Worm (Caenorhabditis elegans) whole organism, L2 larva: ENCODE results near the gene rbm-42.

Experiments
- C34F6.9 ChIP-seq: fragments of 150-350 bp; optimal IDR thresholded peaks from 2 replicates; lab custom pipeline; 2014; ENCODE audit warnings: missing biosample characterization, missing genetic modification characterization
- F13H6.1 ChIP-seq: sonication (generic microtip); optimal IDR thresholded peaks from 2 replicates; lab custom pipeline; 2016; ENCODE audit warnings: missing genetic modification characterization, missing compliant biosample characterization
- R02D3.7 ChIP-seq: fragments of 150-350 bp; optimal IDR thresholded peaks from 2 replicates; lab custom pipeline; 2014; ENCODE audit warnings: missing biosample characterization, missing genetic modification characterization
- Y55F3AM.14 ChIP-seq: fragments of 200-800 bp; sonication (Bioruptor generic); optimal IDR thresholded peaks from 2 replicates; lab custom pipeline; 2018; ENCODE audit warnings: mild to moderate bottlenecking, missing genetic modification characterization, missing compliant biosample characterization
- ZK546.5 ChIP-seq: sonication (generic microtip); optimal IDR thresholded peaks from 2 replicates; lab custom pipeline; 2017; ENCODE audit warnings: missing biosample characterization, missing genetic modification characterization
- ama-1 ChIP-seq: fragments of 150-350 bp; optimal IDR thresholded peaks from 2 replicates; lab custom pipeline; 2018; ENCODE audit warnings: inconsistent platforms
- blmp-1 ChIP-seq: sonication (generic microtip); optimal IDR thresholded peaks from 2 replicates; lab custom pipeline; 2017; ENCODE audit warnings: missing genetic modification characterization, mild to moderate bottlenecking, missing compliant biosample characterization, antibody characterized with exemption, moderate library complexity; ENCODE audit not compliant: insufficient read depth
- ceh-82 ChIP-seq: fragments of 150-350 bp; optimal IDR thresholded peaks from 2 replicates; lab custom pipeline; 2014; ENCODE audit warnings: missing biosample characterization, missing genetic modification characterization
- crh-2 ChIP-seq: sonication (generic microtip); optimal IDR thresholded peaks from 2 replicates; lab custom pipeline; 2017; ENCODE audit warnings: missing biosample characterization, missing genetic modification characterization
- dmd-4 ChIP-seq: sonication (generic microtip); optimal IDR thresholded peaks from 2 replicates; lab custom pipeline; 2017; ENCODE audit warnings: missing biosample characterization, missing genetic modification characterization
- egl-27 ChIP-seq: sonication (generic microtip); optimal IDR thresholded peaks from 3 replicates; lab custom pipeline; 2017; ENCODE audit warnings: missing biosample characterization, missing genetic modification reagents, missing genetic modification characterization
- elt-1 ChIP-seq: fragments of 150-350 bp; optimal IDR thresholded peaks from 2 replicates; lab custom pipeline; 2014; ENCODE audit warnings: missing biosample characterization, missing genetic modification characterization
- elt-3 ChIP-seq: sonication (generic microtip); optimal IDR thresholded peaks from 2 replicates; lab custom pipeline; 2017; ENCODE audit warnings: missing biosample characterization, missing genetic modification characterization
- fos-1 ChIP-seq: fragments of 150-350 bp; optimal IDR thresholded peaks from 2 replicates; lab custom pipeline; 2014; ENCODE audit warnings: missing biosample characterization, missing genetic modification characterization
- gmeb-1 ChIP-seq: fragments of 150-350 bp; optimal IDR thresholded peaks from 2 replicates; lab custom pipeline; 2014; ENCODE audit warnings: missing biosample characterization, missing genetic modification characterization
- lin-11 ChIP-seq: fragments of 150-350 bp; sonication (generic microtip); optimal IDR thresholded peaks from 2 replicates; lab custom pipeline; 2014; ENCODE audit warnings: missing biosample characterization, missing genetic modification characterization, inconsistent platforms, mixed read lengths
- lin-13 ChIP-seq: fragments of 150-350 bp; optimal IDR thresholded peaks from 2 replicates; lab custom pipeline; 2014; ENCODE audit warnings: missing biosample characterization, missing genetic modification reagents, missing genetic modification characterization
- lin-39 ChIP-seq: fragments of 150-350 bp; optimal IDR thresholded peaks from 2 replicates; lab custom pipeline; 2014; ENCODE audit warnings: missing biosample characterization, missing genetic modification reagents, missing genetic modification characterization
- lsy-2 ChIP-seq, 2 experiments: fragments of 150-350 bp in 1 of 2; sonication (generic microtip) in 1 of 2; optimal IDR thresholded peaks; 2 replicates each; lab custom pipeline; 2014 to 2017; ENCODE audit warnings: missing biosample characterization in 2 of 2, missing genetic modification characterization in 2 of 2
- mab-5 ChIP-seq: fragments of 150-350 bp; optimal IDR thresholded peaks from 2 replicates; lab custom pipeline; 2014; ENCODE audit warnings: missing biosample characterization, missing genetic modification characterization
- mdl-1 ChIP-seq, 2 experiments: fragments of 150-350 bp in 1 of 2; sonication (generic microtip) in 1 of 2; optimal IDR thresholded peaks; 2 replicates each; lab custom pipeline; 2017; ENCODE audit warnings: missing biosample characterization in 2 of 2, missing genetic modification characterization in 2 of 2
- nhr-10 ChIP-seq: sonication (generic microtip); optimal IDR thresholded peaks from 2 replicates; lab custom pipeline; 2017; ENCODE audit warnings: missing biosample characterization, missing genetic modification characterization
- nhr-12 ChIP-seq: fragments of 150-350 bp; optimal IDR thresholded peaks from 2 replicates; lab custom pipeline; 2014; ENCODE audit warnings: missing biosample characterization, missing genetic modification characterization
- nhr-129 ChIP-seq: fragments of 150-350 bp; optimal IDR thresholded peaks from 2 replicates; lab custom pipeline; 2014; ENCODE audit warnings: missing biosample characterization, missing genetic modification characterization
- nhr-21 ChIP-seq: fragments of 150-350 bp; optimal IDR thresholded peaks from 2 replicates; lab custom pipeline; 2014; ENCODE audit warnings: missing biosample characterization, missing genetic modification characterization
- nhr-237 ChIP-seq: fragments of 150-350 bp; optimal IDR thresholded peaks from 2 replicates; lab custom pipeline; 2014; ENCODE audit warnings: missing biosample characterization, missing genetic modification characterization
- nhr-25 ChIP-seq: fragments of 150-350 bp; sonication (generic microtip); optimal IDR thresholded peaks from 3 replicates; lab custom pipeline; 2014; ENCODE audit warnings: missing biosample characterization, missing genetic modification characterization
- nhr-6 ChIP-seq: fragments of 150-350 bp; optimal IDR thresholded peaks from 2 replicates; lab custom pipeline; 2014; ENCODE audit warnings: missing biosample characterization, missing genetic modification characterization
- nhr-77 ChIP-seq: fragments of 150-350 bp; optimal IDR thresholded peaks from 2 replicates; lab custom pipeline; 2014; ENCODE audit warnings: missing biosample characterization, missing genetic modification characterization
- peb-1 ChIP-seq: fragments of 150-350 bp; optimal IDR thresholded peaks from 2 replicates; lab custom pipeline; 2014; ENCODE audit warnings: missing biosample characterization, missing genetic modification characterization
- sem-4 ChIP-seq: fragments of 150-350 bp; optimal IDR thresholded peaks from 2 replicates; lab custom pipeline; 2014; ENCODE audit warnings: missing biosample characterization, missing genetic modification reagents, missing genetic modification characterization
- skn-1 ChIP-seq: sonication (generic microtip); optimal IDR thresholded peaks from 2 replicates; lab custom pipeline; 2017; ENCODE audit warnings: missing biosample characterization, missing genetic modification characterization
- sma-3 ChIP-seq: sonication (generic microtip); optimal IDR thresholded peaks from 2 replicates; lab custom pipeline; 2016; ENCODE audit warnings: missing genetic modification reagents, missing genetic modification characterization, missing compliant biosample characterization
- snpc-4 ChIP-seq: fragments of 150-350 bp; optimal IDR thresholded peaks from 2 replicates; lab custom pipeline; 2014; ENCODE audit warnings: missing biosample characterization, missing genetic modification characterization
- unc-39 ChIP-seq: fragments of 150-350 bp; optimal IDR thresholded peaks from 2 replicates; lab custom pipeline; 2014; ENCODE audit warnings: missing biosample characterization, missing genetic modification characterization
- unc-55 ChIP-seq: fragments of 150-350 bp; sonication (generic microtip); optimal IDR thresholded peaks from 3 replicates; lab custom pipeline; 2014; ENCODE audit warnings: missing biosample characterization, missing genetic modification reagents, missing genetic modification characterization
- unc-62 ChIP-seq: fragments of 150-350 bp; optimal IDR thresholded peaks from 2 replicates; lab custom pipeline; 2014; ENCODE audit warnings: missing biosample characterization, missing genetic modification reagents, missing genetic modification characterization
- zag-1 ChIP-seq: fragments of 150-350 bp; optimal IDR thresholded peaks from 2 replicates; lab custom pipeline; 2014; ENCODE audit warnings: missing biosample characterization, missing genetic modification characterization
- ztf-1 ChIP-seq: fragments of 200-800 bp; sonication (Bioruptor generic); conservative IDR thresholded peaks from 2 replicates; pipeline ENCODE4 v1.3.6; 2022; ENCODE audit warnings: missing genetic modification characterization, missing compliant biosample characterization
- ztf-11 ChIP-seq: sonication (generic microtip); optimal IDR thresholded peaks from 2 replicates; lab custom pipeline; 2017; ENCODE audit warnings: missing biosample characterization, missing genetic modification characterization
- ztf-4 ChIP-seq: fragments of 150-350 bp; optimal IDR thresholded peaks from 2 replicates; lab custom pipeline; 2014; ENCODE audit warnings: missing biosample characterization, missing genetic modification characterization

The rbm-42 gene

DNA sequence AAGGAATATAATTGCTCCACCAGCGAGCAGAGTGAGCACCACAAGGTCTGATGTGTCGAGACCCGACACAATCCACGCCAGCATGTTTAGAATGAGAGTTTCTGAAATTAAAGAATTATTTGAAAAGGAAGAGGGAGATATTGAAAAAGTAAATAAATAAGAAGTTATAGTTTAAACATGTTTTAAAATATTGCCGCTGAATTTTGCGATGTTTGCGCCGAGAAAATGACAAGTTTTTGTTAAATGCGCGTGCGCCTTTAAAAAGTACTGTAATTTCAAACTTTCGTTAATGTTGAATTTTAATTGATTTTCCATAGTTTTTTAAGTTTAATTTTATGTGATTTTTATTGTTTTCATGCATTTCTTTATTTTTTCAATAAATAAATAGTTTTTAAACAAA is 46.5 kb upstream of the rbm-42 start, which contains the start of gene emb-8:
Gene emb-8 (minus strand): TSS at position 101 of the 400 bp plus-strand sequence.
- TF ChIP-seq elt-3 (no peak), unc-55 (GFP tag; lab: Kevin White, UChicago) (no peak), F13H6.1 (tag; lab: Kevin White, UChicago) (no peak), crh-2 (no peak), ZK546.5 (no peak), unc-62 (no peak), unc-39 (tag; lab: Kevin White, UChicago) (no peak), lin-39 (no peak), nhr-237 (no peak), dmd-4 (tag; lab: Kevin White, UChicago) (no peak), egl-27 (no peak), blmp-1 (tag; lab: Kevin White, UChicago) (no peak), lin-11 (tag; lab: Kevin White, UChicago) (no peak), sma-3 (GFP tag; lab: Kevin White, UChicago) (no peak), Y55F3AM.14 (GFP tag; lab: Kevin White, UChicago) (no peak)
- TF ChIP-seq, all 48 proteins: peak for 0

- peak; percentile 2 for TF ChIP-seq sma-3 (GFP tag; lab: Kevin White, UChicago)
- no peak for TF ChIP-seq nhr-10 (tag; lab: Kevin White, UChicago)
- TF ChIP-seq ztf-4 (tag; lab: Kevin White, UChicago), result peak; percentile 66
- no peak for TF ChIP-seq nhr-25
- no peak for TF ChIP-seq ztf-1 (GFP tag; lab: Robert Waterston, UW)
- peak; percentile 11 for TF ChIP-seq crh-2
- no peak for TF ChIP-seq blmp-1 (tag; lab: Kevin White, UChicago)
- no peak for TF ChIP-seq F13H6.1 (tag; lab: Kevin White, UChicago)
- TF ChIP-seq ZK546.5, result no peak
- TF ChIP-seq nhr-129 (tag; lab: Kevin White, UChicago), result peak; percentile 57
- peak; percentile 26 for TF ChIP-seq ama-1 (lab: Kevin White, UChicago)
- TF ChIP-seq mdl-1 (tag; optimal IDR thresholded peaks at IDR 0.05; lab: Kevin White, UChicago), result no peak
Measured at ce11 chrIII:5196298-5197045, 43.4 kb upstream of the rbm-42 start.

- TF ChIP-seq nhr-12 (tag; lab: Kevin White, UChicago) (no peak), C34F6.9 (tag; lab: Kevin White, UChicago) (peak; percentile 32), skn-1 (tag; lab: Kevin White, UChicago) (no peak)
- TF ChIP-seq, all 48 proteins: peak for 1
Measured at ce11 chrIII:5195690-5196089, 42.7 kb upstream of the rbm-42 start, which contains the start of gene moc-6. Gene moc-6, plus strand, starts transcription at chrIII:5195990.

DNA sequence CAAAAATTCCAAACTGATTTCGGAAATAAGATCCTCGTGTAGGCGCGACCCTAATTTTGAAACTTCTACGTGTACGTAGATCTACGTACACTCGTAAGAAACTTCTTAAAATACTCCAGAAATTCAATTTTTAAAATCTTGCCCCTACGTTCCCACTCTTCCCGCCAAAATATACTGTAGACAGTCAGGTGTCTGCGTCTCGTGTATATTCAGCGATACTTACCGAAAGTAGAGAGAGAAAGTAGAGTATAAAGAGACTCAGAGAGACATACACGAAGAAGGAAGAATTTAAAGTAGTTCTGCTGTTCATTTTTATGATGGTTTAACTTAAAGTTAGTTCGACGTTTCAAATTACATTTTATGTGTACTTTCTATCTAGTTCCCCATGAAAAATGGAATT is 40.2 kb upstream of the rbm-42 start:
- TF ChIP-seq lsy-2 (tag; optimal IDR thresholded peaks at IDR 0.05; lab: Kevin White, UChicago), result no peak
- no peak for TF ChIP-seq R02D3.7
- TF ChIP-seq zag-1, result no peak
- TF ChIP-seq elt-1, result no peak
- TF ChIP-seq crh-2, result no peak
- no peak for TF ChIP-seq Y55F3AM.14 (GFP tag; lab: Kevin White, UChicago)

- TF ChIP-seq fos-1, result no peak
- TF ChIP-seq sma-3 (GFP tag; lab: Kevin White, UChicago), result no peak
- TF ChIP-seq lsy-2 (tag; optimal IDR thresholded peaks at IDR 0.05; lab: Kevin White, UChicago), result peak in 1 of 2 experiments; percentile 56
- TF ChIP-seq mab-5 (tag; lab: Kevin White, UChicago), result no peak
- peak; percentile 47 for TF ChIP-seq gmeb-1
- no peak for TF ChIP-seq ceh-82 (tag; lab: Kevin White, UChicago)
- TF ChIP-seq ztf-4 (tag; lab: Kevin White, UChicago), result no peak
- no peak for TF ChIP-seq peb-1 (tag; lab: Kevin White, UChicago)
- no peak for TF ChIP-seq nhr-25
- TF ChIP-seq crh-2, result peak; percentile 38
- no peak for TF ChIP-seq nhr-237
- peak; percentile 52 for TF ChIP-seq sem-4 (tag; lab: Kevin White, UChicago)
- no peak for TF ChIP-seq ztf-11
- TF ChIP-seq nhr-21 (tag; lab: Kevin White, UChicago), result no peak
- TF ChIP-seq ama-1 (lab: Kevin White, UChicago), result no peak
- no peak for TF ChIP-seq R02D3.7
- peak; percentile 70 for TF ChIP-seq unc-55 (GFP tag; lab: Kevin White, UChicago)
- TF ChIP-seq F13H6.1 (tag; lab: Kevin White, UChicago), result no peak
- TF ChIP-seq snpc-4 (tag; lab: Kevin White, UChicago), result no peak
- no peak for TF ChIP-seq nhr-77
- TF ChIP-seq mdl-1 (tag; optimal IDR thresholded peaks at IDR 0.05; lab: Kevin White, UChicago), result no peak
- no peak for TF ChIP-seq nhr-10 (tag; lab: Kevin White, UChicago)
- no peak for TF ChIP-seq ZK546.5
- TF ChIP-seq lin-13, result peak; percentile 17
- peak; percentile 78 for TF ChIP-seq C34F6.9 (tag; lab: Kevin White, UChicago)
- no peak for TF ChIP-seq nhr-6
Measured at ce11 chrIII:5190671-5191174, 37.7 kb upstream of the rbm-42 start, which contains the start of gene hira-1. Gene hira-1, plus strand, starts transcription at chrIII:5191124.
